Worm (Caenorhabditis elegans): Measurements from ENCODE around the gene nlp-24.
A peak's percentile ranks its signal among the peaks of the same experiment; 100 is the strongest.

nlp-24 gene

DNA sequence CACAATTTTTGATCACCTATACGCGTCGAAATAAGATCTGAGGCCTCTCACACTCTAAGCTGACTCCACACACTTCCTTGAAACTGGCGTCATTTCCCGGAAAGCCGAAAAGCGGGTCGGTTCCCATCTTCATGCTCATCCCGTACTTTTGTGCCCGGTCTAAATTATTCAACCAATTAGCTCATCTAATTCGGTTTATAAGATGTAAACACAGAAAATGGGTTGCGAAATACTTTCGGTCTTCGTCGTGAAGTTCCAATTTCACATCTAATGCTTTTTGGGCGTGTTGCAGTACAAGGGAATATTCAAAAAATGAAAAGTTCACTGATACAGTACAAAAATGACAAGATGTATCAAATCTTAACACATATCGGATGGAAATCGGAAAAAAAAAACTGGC is 15.0 kb downstream of the nlp-24 start:
- TF ChIP-seq lin-11 (tag; optimal IDR thresholded peaks at IDR 0.05) (no peak), zip-5 (tag; optimal IDR thresholded peaks at IDR 0.05) (no peak), pat-9 (tag; optimal IDR thresholded peaks at IDR 0.05) (no peak), nfya-1 (tag; optimal IDR thresholded peaks at IDR 0.05) (no peak)

DNA sequence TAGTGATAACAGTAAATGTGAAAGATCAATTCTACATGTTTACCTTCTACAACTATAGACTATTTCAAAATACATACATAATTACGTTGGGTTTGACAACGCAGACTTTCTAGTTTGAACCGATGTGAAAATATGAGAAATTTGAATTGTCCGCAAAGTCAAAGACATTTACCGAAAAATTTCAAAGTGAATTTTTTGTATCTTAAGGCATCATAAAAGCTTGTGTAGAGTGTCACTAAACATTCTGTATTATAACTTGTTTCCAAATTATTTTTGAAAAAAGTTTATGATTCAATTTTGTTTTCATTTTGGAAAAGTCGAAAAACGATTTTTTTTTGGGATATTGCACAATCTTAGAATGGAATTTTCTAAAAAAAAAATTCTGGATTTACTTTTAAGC is 19.4 kb downstream of the nlp-24 start:
- TF ChIP-seq ama-1 (optimal IDR thresholded peaks at IDR 0.05) (no peak), ceh-9 (tag; optimal IDR thresholded peaks at IDR 0.05) (no peak), gmeb-2 (tag; optimal IDR thresholded peaks at IDR 0.05) (no peak), ceh-48 (tag; optimal IDR thresholded peaks at IDR 0.05) (no peak), nfya-1 (tag; optimal IDR thresholded peaks at IDR 0.05) (no peak), hlh-13 (GFP tag; optimal IDR thresholded peaks at IDR 0.05) (no peak), ets-4 (tag; optimal IDR thresholded peaks at IDR 0.05) (no peak), F13H6.1 (tag; optimal IDR thresholded peaks at IDR 0.05) (no peak), tbx-2 (tag; optimal IDR thresholded peaks at IDR 0.05) (no peak), npax-4 (tag; optimal IDR thresholded peaks at IDR 0.05) (no peak), nhr-232 (tag; optimal IDR thresholded peaks at IDR 0.05) (no peak), eyg-1 (tag; optimal IDR thresholded peaks at IDR 0.05) (no peak), che-1 (tag; optimal IDR thresholded peaks at IDR 0.05) (no peak), nhr-11 (tag; optimal IDR thresholded peaks at IDR 0.05) (no peak)

DNA sequence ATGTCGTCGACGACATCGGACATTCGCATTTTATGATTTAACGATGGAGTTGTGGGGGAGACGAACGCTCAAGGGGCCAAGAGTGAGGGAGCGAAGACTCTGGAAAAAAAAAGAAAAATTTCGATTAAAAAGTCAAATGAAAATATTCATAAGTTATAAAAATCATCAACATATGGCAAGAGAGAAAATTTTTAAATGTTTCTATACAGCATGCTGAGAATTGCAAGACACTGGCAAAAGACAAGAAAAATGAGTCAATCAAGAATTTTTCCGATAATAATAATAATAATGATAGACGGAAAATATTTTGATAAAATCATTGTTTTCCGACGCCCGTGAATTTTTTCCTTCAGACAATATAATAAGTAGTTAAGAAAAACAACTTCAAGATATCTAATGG is 21.0 kb downstream of the nlp-24 start, which contains the start of gene sipa-1:
Gene sipa-1 (minus strand): TSS at position 101 of the 400 bp plus-strand sequence.
- TF ChIP-seq unc-55 (GFP tag; optimal IDR thresholded peaks at IDR 0.05) (no peak), unc-86 (tag; optimal IDR thresholded peaks at IDR 0.05) (no peak), pag-3 (tag; optimal IDR thresholded peaks at IDR 0.05; ENCODE audit: borderline replicate concordance) (no peak), sox-4 (tag; optimal IDR thresholded peaks at IDR 0.05) (no peak), ceh-18 (tag; optimal IDR thresholded peaks at IDR 0.05) (no peak)

DNA sequence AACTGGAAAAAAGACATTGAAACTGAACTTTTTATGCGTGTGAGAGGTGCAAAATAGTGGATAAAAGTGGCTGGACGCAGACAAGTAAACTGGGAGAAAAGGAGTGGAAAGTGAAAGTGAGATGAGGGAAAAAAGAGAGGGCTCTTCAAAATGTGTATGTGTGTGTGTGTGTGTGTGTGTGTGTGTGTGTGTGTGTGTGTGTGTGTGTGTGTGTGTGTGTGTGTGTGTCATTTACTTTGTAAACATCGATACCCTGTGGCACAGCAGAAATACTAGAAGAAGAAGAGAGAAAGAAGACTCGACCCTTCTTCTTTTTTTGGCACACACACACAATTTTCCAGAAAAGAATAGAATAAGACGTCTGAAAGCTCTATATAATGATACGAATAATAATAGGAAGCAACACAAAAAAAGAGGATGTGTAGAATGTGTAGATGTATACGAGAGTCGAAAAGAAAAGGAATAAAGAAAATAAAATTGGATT is 22.5 kb downstream of the nlp-24 start:
- TF ChIP-seq unc-42 (tag; optimal IDR thresholded peaks at IDR 0.05) (peak; percentile 75), madf-2 (tag; optimal IDR thresholded peaks at IDR 0.05) (no peak), hlh-13 (GFP tag; optimal IDR thresholded peaks at IDR 0.05) (peak; percentile 17), unc-3 (GFP tag; conservative IDR thresholded peaks at IDR 0.05) (no peak), unc-3 (tag; optimal IDR thresholded peaks at IDR 0.05) (no peak), ceh-18 (tag; optimal IDR thresholded peaks at IDR 0.05) (peak; percentile 75), ceh-19 (GFP tag; optimal IDR thresholded peaks at IDR 0.05) (no peak), nfya-1 (tag; optimal IDR thresholded peaks at IDR 0.05) (peak; percentile 17), pat-9 (tag; optimal IDR thresholded peaks at IDR 0.05) (peak; percentile 1)

DNA sequence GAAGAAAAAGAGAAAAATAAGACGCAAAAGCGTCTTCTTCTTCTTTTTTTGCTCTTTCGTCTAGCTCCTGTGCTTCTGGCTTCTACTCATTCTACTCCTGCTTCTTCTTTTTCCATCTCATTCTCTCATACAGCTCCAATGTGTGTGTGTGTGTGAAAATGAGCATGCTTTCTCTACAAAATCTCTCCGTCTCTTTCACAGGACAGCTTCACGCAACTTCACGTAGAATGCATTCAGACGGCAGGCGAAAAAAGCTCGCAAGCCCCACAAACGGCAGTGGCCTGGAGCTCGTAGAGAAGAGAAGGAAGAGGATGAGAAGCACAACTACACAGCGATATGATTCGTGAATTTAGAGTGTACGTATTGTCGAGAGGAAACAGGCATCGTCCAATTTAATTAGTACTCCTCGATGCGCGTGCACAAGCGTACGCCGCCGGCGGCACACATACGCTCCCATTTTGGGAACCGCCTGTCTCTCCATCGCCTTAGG is 25.2 kb downstream of the nlp-24 start:
- TF ChIP-seq ceh-9 (tag; optimal IDR thresholded peaks at IDR 0.05), result no peak
- TF ChIP-seq nfya-1 (tag; optimal IDR thresholded peaks at IDR 0.05), result peak; percentile 45
- TF ChIP-seq ceh-34 (tag; optimal IDR thresholded peaks at IDR 0.05), result no peak
- TF ChIP-seq ttx-3 (tag; optimal IDR thresholded peaks at IDR 0.05), result peak; percentile 34
- TF ChIP-seq pha-2 (tag; optimal IDR thresholded peaks at IDR 0.05), result no peak
- no peak for TF ChIP-seq ceh-24 (tag; optimal IDR thresholded peaks at IDR 0.05)
- no peak for TF ChIP-seq unc-3 (GFP tag; conservative IDR thresholded peaks at IDR 0.05)
- no peak for TF ChIP-seq unc-3 (tag; optimal IDR thresholded peaks at IDR 0.05)
- no peak for TF ChIP-seq hlh-30 (tag; optimal IDR thresholded peaks at IDR 0.05; ENCODE audit: insufficient read depth)
- TF ChIP-seq dmd-4 (tag; optimal IDR thresholded peaks at IDR 0.05; ENCODE audit: borderline replicate concordance), result no peak
- no peak for TF ChIP-seq lim-6 (tag; optimal IDR thresholded peaks at IDR 0.05)
- TF ChIP-seq ceh-14 (tag; optimal IDR thresholded peaks at IDR 0.05), result peak; percentile 89
- TF ChIP-seq ama-1 (optimal IDR thresholded peaks at IDR 0.05), result no peak
- peak; percentile 98 for TF ChIP-seq unc-42 (tag; optimal IDR thresholded peaks at IDR 0.05)
- TF ChIP-seq ets-4 (tag; optimal IDR thresholded peaks at IDR 0.05), result no peak
- TF ChIP-seq ref-2 (tag; optimal IDR thresholded peaks at IDR 0.05), result peak; percentile 32
- no peak for TF ChIP-seq C38D4.7 (GFP tag; optimal IDR thresholded peaks at IDR 0.05)
- no peak for TF ChIP-seq fkh-6 (tag; optimal IDR thresholded peaks at IDR 0.05)
- TF ChIP-seq ceh-19 (GFP tag; optimal IDR thresholded peaks at IDR 0.05), result peak; percentile 33
- TF ChIP-seq zip-5 (tag; optimal IDR thresholded peaks at IDR 0.05), result no peak
- no peak for TF ChIP-seq madf-2 (tag; optimal IDR thresholded peaks at IDR 0.05)
- TF ChIP-seq Y22D7AL.16 (tag; optimal IDR thresholded peaks at IDR 0.05), result no peak
- no peak for TF ChIP-seq ceh-30 (tag; optimal IDR thresholded peaks at IDR 0.05)
- TF ChIP-seq hlh-6 (tag; optimal IDR thresholded peaks at IDR 0.05), result peak; percentile 51
- no peak for TF ChIP-seq ceh-48 (tag; optimal IDR thresholded peaks at IDR 0.05)
- TF ChIP-seq che-1 (tag; optimal IDR thresholded peaks at IDR 0.05), result no peak
- no peak for TF ChIP-seq unc-55 (GFP tag; optimal IDR thresholded peaks at IDR 0.05)
- TF ChIP-seq tbx-2 (tag; optimal IDR thresholded peaks at IDR 0.05), result peak; percentile 48
- peak; percentile 11 for TF ChIP-seq C08G9.2 (tag; optimal IDR thresholded peaks at IDR 0.05)
- no peak for TF ChIP-seq odd-2 (tag; optimal IDR thresholded peaks at IDR 0.05)
- peak; percentile 79 for TF ChIP-seq ceh-18 (tag; optimal IDR thresholded peaks at IDR 0.05)

Measured in whole organism, late embryonic.